Fruit fly (Drosophila melanogaster) whole organism, embryonic: Measurements from ENCODE around the gene Dif.

Experiments
- Atf3 ChIP-seq: fragments of 200-800 bp; sonication (Bioruptor generic); optimal IDR thresholded peaks from 3 replicates; lab custom pipeline; 2016; ENCODE audit warnings: missing biosample characterization, missing genetic modification characterization
- Atf6 ChIP-seq: fragments of 200-800 bp; sonication (Bioruptor generic); IDR thresholded peaks from 2 replicates; pipeline ENCODE4 v1.3.6; 2022; ENCODE audit warnings: missing biosample characterization, missing genetic modification characterization
- CG12104 ChIP-seq: fragments of 200-800 bp; sonication (Bioruptor generic); optimal IDR thresholded peaks from 3 replicates; lab custom pipeline; 2016; ENCODE audit warnings: missing biosample characterization, missing genetic modification characterization
- CG12155 ChIP-seq: fragments of 200-800 bp; sonication (Bioruptor generic); optimal IDR thresholded peaks from 3 replicates; lab custom pipeline; 2016; ENCODE audit warnings: missing biosample characterization, missing genetic modification characterization
- CG13775 ChIP-seq: fragments of 200-800 bp; sonication (Bioruptor generic); optimal IDR thresholded peaks from 3 replicates; lab custom pipeline; 2017; ENCODE audit warnings: missing biosample characterization, mild to moderate bottlenecking, missing genetic modification characterization
- CG14014 ChIP-seq: fragments of 200-800 bp; sonication (Bioruptor generic); IDR thresholded peaks from 2 replicates; pipeline ENCODE4 v1.3.6; 2022; ENCODE audit warnings: missing biosample characterization, missing genetic modification characterization
- CG14710 ChIP-seq: fragments of 200-800 bp; sonication (Bioruptor generic); optimal IDR thresholded peaks from 3 replicates; lab custom pipeline; 2019; ENCODE audit warnings: missing biosample characterization, mild to moderate bottlenecking, missing genetic modification characterization, moderate library complexity
- CG17328 ChIP-seq: fragments of 200-800 bp; sonication (Bioruptor generic); IDR thresholded peaks from 2 replicates; pipeline ENCODE4 v1.3.6; 2022; ENCODE audit warnings: missing biosample characterization, missing genetic modification characterization
- CG18599 ChIP-seq: fragments of 200-800 bp; sonication (Bioruptor generic); optimal IDR thresholded peaks from 3 replicates; lab custom pipeline; 2017; ENCODE audit warnings: missing biosample characterization, missing genetic modification characterization, mild to moderate bottlenecking, moderate library complexity, missing genetic modification reagents
- CG2129 ChIP-seq: fragments of 200-800 bp; sonication (Bioruptor generic); IDR thresholded peaks from 2 replicates; pipeline ENCODE4 v1.3.6; 2022; ENCODE audit warnings: missing biosample characterization, missing genetic modification characterization; ENCODE audit not compliant: partially characterized antibody
- CG30431 ChIP-seq: fragments of 200-800 bp; sonication (Bioruptor generic); optimal IDR thresholded peaks from 2 replicates; lab custom pipeline; 2017; ENCODE audit warnings: missing biosample characterization, missing genetic modification characterization
- CG3281 ChIP-seq: fragments of 200-800 bp; sonication (Bioruptor generic); optimal IDR thresholded peaks from 3 replicates; lab custom pipeline; 2017; ENCODE audit warnings: missing biosample characterization, mild to moderate bottlenecking, missing genetic modification characterization
- CG34376 ChIP-seq: fragments of 200-800 bp; sonication (Bioruptor generic); optimal IDR thresholded peaks from 2 replicates; lab custom pipeline; 2018; ENCODE audit warnings: missing biosample characterization, mild to moderate bottlenecking, missing genetic modification characterization
- CG4360 ChIP-seq: fragments of 200-800 bp; sonication (Bioruptor generic); IDR thresholded peaks from 2 replicates; pipeline ENCODE4 v1.3.6; 2022; ENCODE audit warnings: missing biosample characterization, missing genetic modification characterization
- CG4424 ChIP-seq: fragments of 200-800 bp; sonication (Bioruptor generic); optimal IDR thresholded peaks from 3 replicates; lab custom pipeline; 2016; ENCODE audit warnings: missing biosample characterization, missing genetic modification characterization
- CG6689 ChIP-seq: fragments of 200-800 bp; sonication (Bioruptor generic); IDR thresholded peaks from 2 replicates; pipeline ENCODE4 v1.3.6; 2022; ENCODE audit warnings: missing biosample characterization, missing genetic modification characterization
- CG8359 ChIP-seq: fragments of 200-800 bp; sonication (Bioruptor generic); optimal IDR thresholded peaks from 2 replicates; lab custom pipeline; 2017; ENCODE audit warnings: missing biosample characterization, mild to moderate bottlenecking, missing genetic modification characterization, borderline replicate concordance
- D19B ChIP-seq: fragments of 200-800 bp; sonication (Bioruptor generic); optimal IDR thresholded peaks from 2 replicates; lab custom pipeline; 2017; ENCODE audit warnings: missing biosample characterization, mild to moderate bottlenecking, missing genetic modification characterization
- Dek ChIP-seq: fragments of 200-800 bp; sonication (Bioruptor generic); optimal IDR thresholded peaks from 3 replicates; lab custom pipeline; 2019; ENCODE audit warnings: missing biosample characterization, mild to moderate bottlenecking, missing genetic modification characterization, moderate library complexity
- Drgx ChIP-seq: fragments of 200-800 bp; sonication (Bioruptor generic); IDR thresholded peaks from 2 replicates; pipeline ENCODE4 v1.3.6; 2022; ENCODE audit warnings: missing biosample characterization, missing genetic modification characterization
- GATAe ChIP-seq: fragments of 200-800 bp; sonication (Bioruptor generic); conservative IDR thresholded peaks from 2 replicates; pipeline ENCODE4 v1.3.6; 2022; ENCODE audit warnings: missing biosample characterization, missing genetic modification characterization
- HmgZ ChIP-seq: fragments of 200-800 bp; sonication (Bioruptor generic); optimal IDR thresholded peaks from 2 replicates; lab custom pipeline; 2018; ENCODE audit warnings: missing biosample characterization, mild to moderate bottlenecking, missing genetic modification characterization
- Hmr ChIP-seq: fragments of 200-800 bp; sonication (Bioruptor generic); optimal IDR thresholded peaks from 3 replicates; lab custom pipeline; 2017; ENCODE audit warnings: mild to moderate bottlenecking, missing biosample characterization, missing genetic modification reagents, missing genetic modification characterization
- MESR4 ChIP-seq: fragments of 200-800 bp; sonication (Bioruptor generic); optimal IDR thresholded peaks from 2 replicates; lab custom pipeline; 2018; ENCODE audit warnings: missing biosample characterization, mild to moderate bottlenecking, missing genetic modification characterization, moderate library complexity
- Meics ChIP-seq: fragments of 200-800 bp; sonication (Bioruptor generic); optimal IDR thresholded peaks from 2 replicates; lab custom pipeline; 2017; ENCODE audit warnings: missing biosample characterization, mild to moderate bottlenecking, missing genetic modification characterization
- Oli ChIP-seq: fragments of 200-800 bp; sonication (Bioruptor generic); optimal IDR thresholded peaks from 2 replicates; lab custom pipeline; 2018; ENCODE audit warnings: missing biosample characterization, mild to moderate bottlenecking, missing genetic modification characterization, moderate library complexity
- PHDP ChIP-seq: fragments of 200-800 bp; sonication (Bioruptor generic); optimal IDR thresholded peaks from 3 replicates; lab custom pipeline; 2018; ENCODE audit warnings: missing biosample characterization, mild to moderate bottlenecking, missing genetic modification characterization, moderate library complexity
- Poxn ChIP-seq: fragments of 200-800 bp; sonication (Bioruptor generic); IDR thresholded peaks from 2 replicates; pipeline ENCODE4 v1.3.6; 2022; ENCODE audit warnings: missing biosample characterization, missing genetic modification characterization
- Sox102F ChIP-seq: fragments of 200-800 bp; sonication (Bioruptor generic); optimal IDR thresholded peaks from 2 replicates; lab custom pipeline; 2018; ENCODE audit warnings: missing biosample characterization, mild to moderate bottlenecking, missing genetic modification characterization, moderate library complexity
- Sry-β ChIP-seq: fragments of 200-800 bp; sonication (Bioruptor generic); optimal IDR thresholded peaks from 2 replicates; lab custom pipeline; 2018; ENCODE audit warnings: missing biosample characterization, mild to moderate bottlenecking, missing genetic modification characterization, moderate library complexity
- Trl ChIP-seq, 3 experiments: fragments of >200 bp in 2 of 3; fragments of 200-800 bp in 1 of 3; sonication (Bioruptor generic) in 1 of 3; optimal IDR thresholded peaks; 2 replicates in 1 of 3; 3 replicates in 2 of 3; lab custom pipeline; 2016 to 2017; ENCODE audit warnings: missing biosample characterization in 1 of 3, missing genetic modification characterization in 1 of 3
- bsh ChIP-seq, 2 experiments: fragments of 200-800 bp; sonication (Bioruptor generic); optimal IDR thresholded peaks; 2 replicates each; lab custom pipeline; 2017 to 2018; ENCODE audit warnings: mild to moderate bottlenecking in 2 of 2, missing biosample characterization in 2 of 2, missing genetic modification characterization in 2 of 2, moderate library complexity in 1 of 2
- dm ChIP-seq: fragments of 200-800 bp; sonication (Bioruptor generic); optimal IDR thresholded peaks from 3 replicates; lab custom pipeline; 2016; ENCODE audit warnings: missing biosample characterization, missing genetic modification characterization
- dmrt99B ChIP-seq: fragments of 200-800 bp; sonication (Bioruptor generic); optimal IDR thresholded peaks from 2 replicates; lab custom pipeline; 2018; ENCODE audit warnings: missing biosample characterization, mild to moderate bottlenecking, missing genetic modification characterization, moderate library complexity
- ftz-f1 ChIP-seq: fragments of 200-800 bp; sonication (Bioruptor generic); optimal IDR thresholded peaks from 2 replicates; lab custom pipeline; 2016; ENCODE audit warnings: missing biosample characterization, missing genetic modification characterization
- gro ChIP-seq: fragments of 200-800 bp; sonication (Bioruptor generic); optimal IDR thresholded peaks from 2 replicates; lab custom pipeline; 2016; ENCODE audit warnings: missing biosample characterization, missing genetic modification characterization
- ind ChIP-seq: fragments of 200-800 bp; sonication (Bioruptor generic); optimal IDR thresholded peaks from 3 replicates; lab custom pipeline; 2016; ENCODE audit warnings: missing biosample characterization, missing genetic modification characterization
- lmd ChIP-seq: fragments of 200-800 bp; sonication (Bioruptor generic); IDR thresholded peaks from 2 replicates; pipeline ENCODE4 v1.3.6; 2022; ENCODE audit warnings: missing biosample characterization, missing genetic modification characterization
- maf-S ChIP-seq: fragments of 200-800 bp; sonication (Bioruptor generic); optimal IDR thresholded peaks from 2 replicates; lab custom pipeline; 2016; ENCODE audit warnings: missing biosample characterization, missing genetic modification characterization
- mirr ChIP-seq: fragments of 200-800 bp; sonication (Bioruptor generic); optimal IDR thresholded peaks from 3 replicates; lab custom pipeline; 2018; ENCODE audit warnings: missing biosample characterization, mild to moderate bottlenecking, missing genetic modification characterization
- mld ChIP-seq: fragments of 200-800 bp; sonication (Bioruptor generic); IDR thresholded peaks from 3 replicates; pipeline ENCODE4 v1.3.6; 2022; ENCODE audit warnings: missing biosample characterization, missing genetic modification characterization; ENCODE audit not compliant: partially characterized antibody
- nerfin-2 ChIP-seq: fragments of 200-800 bp; sonication (Bioruptor generic); IDR thresholded peaks from 2 replicates; pipeline ENCODE4 v1.3.6; 2022; ENCODE audit warnings: missing biosample characterization, missing genetic modification characterization; ENCODE audit not compliant: partially characterized antibody
- pan ChIP-seq, 4 experiments: fragments of >200 bp in 3 of 4; fragments of 200-800 bp in 1 of 4; sonication (Bioruptor generic) in 1 of 4; optimal IDR thresholded peaks in 3 of 4; IDR thresholded peaks in 1 of 4; 2 replicates each; pipeline versions ENCODE4 v1.3.6 to Lab custom; 2017 to 2022; ENCODE audit warnings: missing biosample characterization in 2 of 4, missing genetic modification characterization in 2 of 4, mixed read lengths in 1 of 4
- peb ChIP-seq: fragments of 200-800 bp; sonication (Bioruptor generic); IDR thresholded peaks from 2 replicates; pipeline ENCODE4 v1.3.6; 2022; ENCODE audit warnings: missing biosample characterization, missing genetic modification characterization
- row ChIP-seq: fragments of 200-800 bp; sonication (Bioruptor generic); IDR thresholded peaks from 3 replicates; pipeline ENCODE4 v1.3.6; 2022; ENCODE audit warnings: missing biosample characterization, missing genetic modification characterization
- sens-2 ChIP-seq: fragments of 200-800 bp; sonication (Bioruptor generic); IDR thresholded peaks from 2 replicates; pipeline ENCODE4 v1.3.6; 2022; ENCODE audit warnings: missing biosample characterization, missing genetic modification characterization
- ssp ChIP-seq: fragments of 200-800 bp; sonication (Bioruptor generic); IDR thresholded peaks from 2 replicates; pipeline ENCODE4 v1.3.6; 2022; ENCODE audit warnings: missing biosample characterization, missing genetic modification characterization
- stc ChIP-seq: fragments of 200-800 bp; sonication (Bioruptor generic); IDR thresholded peaks from 2 replicates; pipeline ENCODE4 v1.3.6; 2022; ENCODE audit warnings: missing biosample characterization, missing genetic modification characterization
- sug ChIP-seq: fragments of 200-800 bp; optimal IDR thresholded peaks from 2 replicates; lab custom pipeline; 2019; ENCODE audit warnings: missing biosample characterization, mild to moderate bottlenecking, missing genetic modification characterization, moderate library complexity
- zen ChIP-seq: fragments of 200-800 bp; sonication (Bioruptor generic); optimal IDR thresholded peaks from 3 replicates; lab custom pipeline; 2018; ENCODE audit warnings: missing biosample characterization, mild to moderate bottlenecking, missing genetic modification characterization, moderate library complexity

The Dif gene

DNA sequence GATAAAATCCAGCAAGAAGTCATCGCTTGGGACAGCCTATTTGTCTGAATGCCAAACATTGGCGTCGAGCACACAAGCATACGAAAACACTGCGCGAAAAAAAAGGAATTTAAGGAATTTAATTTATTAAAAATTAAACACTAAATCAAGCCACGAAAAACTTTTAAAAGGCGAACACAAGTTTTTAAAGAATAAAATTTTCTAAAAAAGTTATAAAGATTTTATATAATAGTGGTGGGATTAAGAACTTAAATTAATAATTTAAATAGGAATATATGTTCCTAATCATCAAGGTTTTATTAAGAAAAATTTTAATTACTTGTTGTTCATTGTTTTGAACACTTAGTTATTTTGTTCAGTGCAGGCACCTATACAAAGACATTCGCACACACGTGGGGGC, 11.6 kb downstream of the Dif start (continued):
- TF ChIP-seq Atf6 (GFP tag; lab: Robert Waterston, UW) (peak; percentile 49), stc (no peak), D19B (GFP tag; lab: Kevin White, UChicago) (peak; percentile 0), CG12104 (GFP tag; lab: Kevin White, UChicago) (no peak), CG4424 (GFP tag; lab: Kevin White, UChicago) (no peak), Drgx (GFP tag; lab: Robert Waterston, UW) (0 out of 2 replicates have a peak, but pooled peaks have one; percentile 34), CG6689 (GFP tag; lab: Robert Waterston, UW) (0 out of 2 replicates have a peak, but pooled peaks have one; percentile 15), pan (optimal IDR thresholded peaks at IDR 0.05; lab: Kevin White, UChicago) (no peak), pan (GFP tag; optimal IDR thresholded peaks at IDR 0.05 in 1 of 2, IDR thresholded peaks at IDR 0.05 in 1 of 2) (peak in 1 of 2 experiments; percentile 44), lmd (GFP tag; lab: Robert Waterston, UW) (no peak), row (GFP tag; lab: Robert Waterston, UW) (peak; percentile 43), ssp (GFP tag; lab: Robert Waterston, UW) (no peak), Sry-β (GFP tag; lab: Kevin White, UChicago) (no peak), ftz-f1 (GFP tag; lab: Kevin White, UChicago) (no peak), CG18599 (peak; percentile 27), dmrt99B (peak; percentile 48), CG30431 (GFP tag; lab: Kevin White, UChicago) (no peak), bsh (GFP tag; optimal IDR thresholded peaks at IDR 0.05; lab: Kevin White, UChicago) (no peak), PHDP (tag; lab: Kevin White, UChicago) (peak; percentile 26), Oli (peak; percentile 47), sug (tag; lab: Kevin White, UChicago) (no peak), nerfin-2 (GFP tag; lab: Robert Waterston, UW) (no peak), CG3281 (GFP tag; lab: Kevin White, UChicago) (peak; percentile 44), Meics (GFP tag; lab: Kevin White, UChicago) (peak; percentile 45), Dek (peak; percentile 1), Sox102F (GFP tag; lab: Kevin White, UChicago) (peak; percentile 60), CG12155 (peak; percentile 15), Hmr (peak; percentile 35), CG14014 (0 out of 2 replicates have a peak, but pooled peaks have one; percentile 19), CG13775 (GFP tag; lab: Kevin White, UChicago) (peak; percentile 12), Atf3 (GFP tag; lab: Kevin White, UChicago) (no peak)
- TF ChIP-seq, all 482 proteins: peak for 40

DNA sequence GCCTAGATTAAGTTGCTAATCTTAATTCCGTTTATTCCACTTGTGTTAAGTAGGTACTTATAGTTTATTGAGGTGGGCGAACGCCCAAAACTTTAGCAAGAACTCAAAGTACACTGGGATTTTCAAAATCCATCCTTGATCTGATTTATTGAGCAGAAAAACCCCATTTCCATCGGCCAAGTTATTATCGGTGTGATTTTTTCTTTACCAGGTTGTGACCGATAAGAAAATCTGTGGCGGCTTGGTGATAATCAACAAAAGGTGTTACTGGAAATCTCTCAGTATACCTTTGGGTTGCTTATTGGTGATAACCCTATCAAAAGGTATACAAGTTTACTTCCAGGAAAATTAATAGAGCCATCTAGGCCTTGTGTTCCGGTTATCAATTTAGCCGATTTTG, 12.5 kb downstream of the Dif start:
- TF ChIP-seq sens-2 (peak; percentile 49; the same call in 1 of the 2 replicates), dmrt99B (no peak), mld (GFP tag; lab: Robert Waterston, UW) (no peak), CG34376 (peak; percentile 57), CG14710 (tag; lab: Kevin White, UChicago) (no peak), HmgZ (tag; lab: Kevin White, UChicago) (no peak), gro (GFP tag; lab: Kevin White, UChicago) (peak; percentile 24), zen (no peak), GATAe (0 out of 2 replicates have a peak, but pooled peaks have one; percentile 34), maf-S (GFP tag; lab: Kevin White, UChicago) (no peak), mirr (GFP tag; lab: Kevin White, UChicago) (peak; percentile 64), dm (GFP tag; lab: Kevin White, UChicago) (no peak), CG4360 (GFP tag; lab: Robert Waterston, UW) (no peak), MESR4 (GFP tag; lab: Kevin White, UChicago) (no peak), peb (GFP tag; lab: Robert Waterston, UW) (no peak), CG17328 (GFP tag; lab: Robert Waterston, UW) (no peak), CG2129 (GFP tag; lab: Robert Waterston, UW) (no peak), sug (tag; lab: Kevin White, UChicago) (peak; percentile 62), Trl (optimal IDR thresholded peaks at IDR 0.05; lab: Kevin White, UChicago) (no peak), Trl (GFP tag; optimal IDR thresholded peaks at IDR 0.05; lab: Kevin White, UChicago) (no peak), ind (GFP tag; lab: Kevin White, UChicago) (no peak), Poxn (GFP tag; lab: Robert Waterston, UW) (no peak), CG8359 (no peak)
